Fruit fly (Drosophila melanogaster): ENCODE results near the gene GAA1.

GAA1 gene

DNA sequence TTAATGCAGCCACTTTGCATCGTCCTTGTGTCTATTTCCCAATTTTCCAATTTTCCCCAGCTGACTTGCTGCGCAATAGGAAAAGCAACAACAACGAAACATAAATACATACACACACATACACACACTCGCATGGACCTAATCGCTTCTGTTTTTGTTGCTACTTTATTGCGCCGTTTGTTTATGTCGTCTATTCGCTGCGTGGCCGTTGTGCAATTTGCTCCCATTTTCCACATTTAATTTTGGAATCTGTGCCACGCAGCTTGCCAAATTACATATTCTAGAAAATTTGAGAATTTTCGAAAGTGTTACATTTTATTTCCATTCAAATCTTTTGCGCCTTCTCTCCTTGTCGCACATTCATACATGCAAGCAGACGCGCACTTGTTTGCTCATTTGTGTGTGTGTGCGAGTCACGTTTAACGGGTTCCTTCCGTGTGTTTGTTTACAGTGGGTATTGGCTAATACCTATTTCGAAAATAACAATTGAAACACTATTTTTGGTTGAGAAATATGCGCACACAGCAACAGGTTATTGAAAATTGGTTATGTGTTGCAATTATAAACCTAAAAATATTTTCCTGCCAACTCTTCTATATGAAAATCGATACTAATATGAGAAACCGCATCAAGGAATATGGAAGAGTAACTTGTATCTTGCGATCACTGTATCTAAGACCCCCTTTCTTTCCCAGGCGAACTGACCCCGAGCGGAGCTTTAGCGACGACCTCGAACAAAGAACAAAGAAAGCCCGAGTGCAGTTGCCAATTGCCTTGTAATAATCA lies 7.2 kb upstream of the GAA1 start (continued):
- TF ChIP-seq CG17359 (tag; optimal IDR thresholded peaks at IDR 0.05) (peak; percentile 58), eyg (GFP tag; optimal IDR thresholded peaks at IDR 0.05) (no peak), B-H2 (GFP tag; optimal IDR thresholded peaks at IDR 0.05) (peak; percentile 31), Opbp (GFP tag; IDR thresholded peaks at IDR 0.05; ENCODE audit: partially characterized antibody) (no peak), CG3847 (GFP tag; IDR thresholded peaks at IDR 0.05) (no peak), mirr (GFP tag; optimal IDR thresholded peaks at IDR 0.05) (peak; percentile 27), Elba2 (GFP tag; optimal IDR thresholded peaks at IDR 0.05) (peak; percentile 99), en (GFP tag; optimal IDR thresholded peaks at IDR 0.05) (no peak), PHDP (tag; optimal IDR thresholded peaks at IDR 0.05) (peak; percentile 50), Fer2 (tag; optimal IDR thresholded peaks at IDR 0.05) (no peak), CG11398 (GFP tag; optimal IDR thresholded peaks at IDR 0.05) (no peak), Atf3 (GFP tag; optimal IDR thresholded peaks at IDR 0.05) (no peak), CG13296 (GFP tag; optimal IDR thresholded peaks at IDR 0.05) (peak; percentile 47), Trl (optimal IDR thresholded peaks at IDR 0.05) (no peak), Trl (GFP tag; optimal IDR thresholded peaks at IDR 0.05) (peak; percentile 47), CG6791 (GFP tag; IDR thresholded peaks at IDR 0.05; ENCODE audit: partially characterized antibody) (no peak), CG18599 (GFP tag; optimal IDR thresholded peaks at IDR 0.05) (peak; percentile 71), dmrt11E (tag; optimal IDR thresholded peaks at IDR 0.05) (peak; percentile 3), gem (tag; optimal IDR thresholded peaks at IDR 0.05) (peak; percentile 71), Myb (GFP tag; optimal IDR thresholded peaks at IDR 0.05) (peak; percentile 0), unc-4 (GFP tag; IDR thresholded peaks at IDR 0.05; ENCODE audit: partially characterized antibody) (no peak), CG12155 (GFP tag; optimal IDR thresholded peaks at IDR 0.05) (peak; percentile 38), gce (GFP tag; IDR thresholded peaks at IDR 0.05) (0 out of 3 replicates have a peak, but pooled peaks have one; percentile 44), CG30403 (GFP tag; optimal IDR thresholded peaks at IDR 0.05) (peak; percentile 52), CG3726 (GFP tag; IDR thresholded peaks at IDR 0.05) (no peak), CG10321 (GFP tag; IDR thresholded peaks at IDR 0.05) (no peak), CG4707 (GFP tag; optimal IDR thresholded peaks at IDR 0.05) (no peak), CG7786 (GFP tag; optimal IDR thresholded peaks at IDR 0.05) (peak; percentile 17), Aef1 (GFP tag; IDR thresholded peaks at IDR 0.05) (no peak; the same call in 2 of the 3 replicates), CG16779 (GFP tag; IDR thresholded peaks at IDR 0.05) (no peak), gfzf (GFP tag; optimal IDR thresholded peaks at IDR 0.05) (no peak), Hr3 (GFP tag; optimal IDR thresholded peaks at IDR 0.05) (peak; percentile 36), CG32767 (GFP tag; IDR thresholded peaks at IDR 0.05) (no peak), bigmax (GFP tag; optimal IDR thresholded peaks at IDR 0.05) (no peak), danr (GFP tag; IDR thresholded peaks at IDR 0.05) (no peak), CG34422 (GFP tag; IDR thresholded peaks at IDR 0.05) (peak; percentile 9; the same call in 1 of the 3 replicates), Camta (GFP tag; optimal IDR thresholded peaks at IDR 0.05) (no peak), CG10565 (GFP tag; optimal IDR thresholded peaks at IDR 0.05) (no peak), gsb-n (tag; optimal IDR thresholded peaks at IDR 0.05) (peak; percentile 25), corto (GFP tag; optimal IDR thresholded peaks at IDR 0.05) (peak; percentile 44), stc (GFP tag; IDR thresholded peaks at IDR 0.05) (no peak), fu2 (GFP tag; optimal IDR thresholded peaks at IDR 0.05) (peak; percentile 29), CG10979 (tag; optimal IDR thresholded peaks at IDR 0.05) (peak; percentile 50), mld (GFP tag; IDR thresholded peaks at IDR 0.05; ENCODE audit: partially characterized antibody) (no peak), CrebB (tag; optimal IDR thresholded peaks at IDR 0.05) (peak; percentile 8), Atf-2 (GFP tag; optimal IDR thresholded peaks at IDR 0.05) (peak; percentile 5), BEAF-32 (GFP tag; optimal IDR thresholded peaks at IDR 0.05) (no peak), NC2α (GFP tag; optimal IDR thresholded peaks at IDR 0.05) (no peak), sim (GFP tag; IDR thresholded peaks at IDR 0.05) (no peak), CG6854 (GFP tag; optimal IDR thresholded peaks at IDR 0.05) (no peak)

Data from whole organism, embryonic.